Worm (Caenorhabditis elegans) whole organism, young adult: ENCODE data around the gene R03G8.1.

Source experiments
- B0035.1 ChIP-seq: sonication (generic microtip); optimal IDR thresholded peaks from 2 replicates; lab custom pipeline; 2016; ENCODE audit warnings: missing genetic modification characterization, mild to moderate bottlenecking, missing compliant biosample characterization, missing genotype, missing genetic modification reagents
- C17E4.6 ChIP-seq: fragments of 200-800 bp; sonication (Bioruptor generic); IDR thresholded peaks from 2 replicates; pipeline ENCODE4 v1.3.6; 2022; ENCODE audit warnings: missing genetic modification reagents, missing genetic modification characterization, missing compliant biosample characterization
- F49E8.2 ChIP-seq: sonication (generic microtip); optimal IDR thresholded peaks from 3 replicates; lab custom pipeline; 2017; ENCODE audit warnings: missing genetic modification characterization, mild to moderate bottlenecking, missing compliant biosample characterization, antibody characterized with exemption, moderate library complexity; ENCODE audit not compliant: insufficient read depth
- F57C9.4 ChIP-seq: sonication (generic microtip); optimal IDR thresholded peaks from 2 replicates; lab custom pipeline; 2017; ENCODE audit warnings: mild to moderate bottlenecking, missing genetic modification characterization, missing compliant biosample characterization
- K12H6.12 ChIP-seq: fragments of 200-800 bp; sonication (Bioruptor generic); optimal IDR thresholded peaks from 2 replicates; lab custom pipeline; 2018; ENCODE audit warnings: mild to moderate bottlenecking, missing genetic modification characterization, missing compliant biosample characterization
- T07F8.4 ChIP-seq: sonication (generic microtip); optimal IDR thresholded peaks from 2 replicates; lab custom pipeline; 2016; ENCODE audit warnings: mild to moderate bottlenecking, missing genetic modification characterization, moderate library complexity, missing compliant biosample characterization
- Y95B8A.8 ChIP-seq: fragments of 200-800 bp; sonication (Bioruptor generic); IDR thresholded peaks from 2 replicates; pipeline ENCODE4 v1.3.6; 2022; ENCODE audit warnings: missing genetic modification reagents, missing genetic modification characterization, missing compliant biosample characterization
- ZK185.1 ChIP-seq: sonication (generic microtip); optimal IDR thresholded peaks from 2 replicates; lab custom pipeline; 2016; ENCODE audit warnings: mild to moderate bottlenecking, missing genetic modification characterization, missing compliant biosample characterization; ENCODE audit not compliant: poor library complexity, severe bottlenecking
- akir-1 ChIP-seq: fragments of 200-800 bp; sonication (Bioruptor generic); optimal IDR thresholded peaks from 2 replicates; lab custom pipeline; 2018; ENCODE audit warnings: mild to moderate bottlenecking, missing genetic modification characterization, moderate library complexity, missing compliant biosample characterization
- ama-1 ChIP-seq, 3 experiments: fragments of 150-350 bp in 1 of 3; sonication (generic microtip) in 2 of 3; optimal IDR thresholded peaks; 2 replicates each; lab custom pipeline; 2014 to 2018; ENCODE audit warnings: missing biosample characterization in 2 of 3, missing genetic modification characterization in 2 of 3, missing genetic modification reagents in 2 of 3
- cebp-2 ChIP-seq: fragments of 200-800 bp; sonication (Bioruptor generic); IDR thresholded peaks from 2 replicates; pipeline ENCODE4 v1.3.6; 2022; ENCODE audit warnings: missing genetic modification characterization, missing compliant biosample characterization
- ceh-40 ChIP-seq: fragments of 200-800 bp; sonication (Bioruptor generic); IDR thresholded peaks from 2 replicates; pipeline ENCODE4 v1.3.6; 2022; ENCODE audit warnings: missing genetic modification characterization, missing compliant biosample characterization
- ceh-58 ChIP-seq: fragments of 200-800 bp; sonication (Bioruptor generic); IDR thresholded peaks from 2 replicates; pipeline ENCODE4 v1.3.6; 2022; ENCODE audit warnings: missing genetic modification characterization, missing compliant biosample characterization
- ceh-79 ChIP-seq: sonication (generic microtip); optimal IDR thresholded peaks from 2 replicates; lab custom pipeline; 2017; ENCODE audit warnings: mild to moderate bottlenecking, missing genetic modification characterization, missing compliant biosample characterization
- chd-7 ChIP-seq: sonication (generic microtip); optimal IDR thresholded peaks from 2 replicates; lab custom pipeline; 2016; ENCODE audit warnings: mild to moderate bottlenecking, missing genetic modification characterization, moderate library complexity, missing compliant biosample characterization
- dpl-1 ChIP-seq: fragments of 150-350 bp; optimal IDR thresholded peaks from 2 replicates; lab custom pipeline; 2014; ENCODE audit warnings: missing biosample characterization, missing genetic modification reagents, missing genetic modification characterization
- egrh-3 ChIP-seq: fragments of 200-800 bp; sonication (Bioruptor generic); IDR thresholded peaks from 2 replicates; pipeline ENCODE4 v1.3.6; 2022; ENCODE audit warnings: missing genetic modification reagents, missing genetic modification characterization, missing compliant biosample characterization
- ekl-4 ChIP-seq: fragments of 200-800 bp; sonication (Bioruptor generic); IDR thresholded peaks from 2 replicates; pipeline ENCODE4 v1.3.6; 2022; ENCODE audit warnings: missing genetic modification reagents, missing genetic modification characterization, missing compliant biosample characterization
- let-526 ChIP-seq: fragments of 200-800 bp; sonication (Bioruptor generic); IDR thresholded peaks from 2 replicates; pipeline ENCODE4 v1.3.6; 2022; ENCODE audit warnings: missing genetic modification reagents, missing genetic modification characterization, missing compliant biosample characterization
- lsl-1 ChIP-seq: fragments of 200-800 bp; sonication (Bioruptor generic); optimal IDR thresholded peaks from 2 replicates; lab custom pipeline; 2018; ENCODE audit warnings: mild to moderate bottlenecking, missing genetic modification characterization, moderate library complexity, missing compliant biosample characterization
- madf-3 ChIP-seq: fragments of 200-800 bp; sonication (Bioruptor generic); IDR thresholded peaks from 2 replicates; pipeline ENCODE4 v1.3.6; 2022; ENCODE audit warnings: missing genetic modification reagents, missing genetic modification characterization, missing compliant biosample characterization
- nhr-80 ChIP-seq: sonication (generic microtip); optimal IDR thresholded peaks from 2 replicates; lab custom pipeline; 2016; ENCODE audit warnings: missing genetic modification characterization, missing compliant biosample characterization
- nhr-90 ChIP-seq: sonication (generic microtip); optimal IDR thresholded peaks from 2 replicates; lab custom pipeline; 2016; ENCODE audit warnings: missing genotype, mild to moderate bottlenecking, missing genetic modification characterization, missing compliant biosample characterization
- pbrm-1 ChIP-seq: fragments of 200-800 bp; sonication (Bioruptor generic); IDR thresholded peaks from 2 replicates; pipeline ENCODE4 v1.3.6; 2022; ENCODE audit warnings: missing genetic modification reagents, missing genetic modification characterization, missing compliant biosample characterization
- repo-1 ChIP-seq: sonication (generic microtip); optimal IDR thresholded peaks from 2 replicates; lab custom pipeline; 2017; ENCODE audit warnings: mild to moderate bottlenecking, missing genetic modification characterization, missing compliant biosample characterization
- snpc-1.1 ChIP-seq: sonication (generic microtip); optimal IDR thresholded peaks from 2 replicates; lab custom pipeline; 2017; ENCODE audit warnings: missing genetic modification characterization, mild to moderate bottlenecking, missing compliant biosample characterization, antibody characterized with exemption, moderate library complexity, missing genotype, missing genetic modification reagents; ENCODE audit not compliant: insufficient read depth
- somi-1 ChIP-seq: fragments of 200-800 bp; sonication (Bioruptor generic); optimal IDR thresholded peaks from 2 replicates; lab custom pipeline; 2018; ENCODE audit warnings: mild to moderate bottlenecking, missing genetic modification characterization, missing compliant biosample characterization
- tbp1 ChIP-seq: fragments of 200-800 bp; sonication (Bioruptor generic); optimal IDR thresholded peaks from 2 replicates; lab custom pipeline; 2018; ENCODE audit warnings: mild to moderate bottlenecking, missing genetic modification characterization, missing compliant biosample characterization
- unc-130 ChIP-seq: sonication (generic microtip); optimal IDR thresholded peaks from 2 replicates; lab custom pipeline; 2016; ENCODE audit warnings: missing genetic modification reagents, missing genetic modification characterization, missing compliant biosample characterization
- unc-62 ChIP-seq: fragments of 150-350 bp; optimal IDR thresholded peaks from 2 replicates; lab custom pipeline; 2014; ENCODE audit warnings: missing biosample characterization, missing genetic modification reagents, missing genetic modification characterization
- xnd-1 ChIP-seq: sonication (generic microtip); optimal IDR thresholded peaks from 2 replicates; lab custom pipeline; 2016; ENCODE audit warnings: missing genotype, missing genetic modification reagents, missing genetic modification characterization, missing compliant biosample characterization
- ztf-18 ChIP-seq: sonication (generic microtip); optimal IDR thresholded peaks from 2 replicates; lab custom pipeline; 2016; ENCODE audit warnings: missing genotype, mild to moderate bottlenecking, missing genetic modification characterization, missing compliant biosample characterization
- ztf-25 ChIP-seq: fragments of 200-800 bp; sonication (Bioruptor generic); IDR thresholded peaks from 2 replicates; pipeline ENCODE4 v1.3.6; 2022; ENCODE audit warnings: missing genetic modification reagents, missing genetic modification characterization, missing compliant biosample characterization

The R03G8.1 gene

ce11 chrX:13046324-13046723, 38.0 kb upstream of the R03G8.1 start (continued):
- TF ChIP-seq tbp1 (peak; percentile 100), ztf-25 (GFP tag; lab: Robert Waterston, UW) (peak; percentile 93), ZK185.1 (tag; lab: Kevin White, UChicago) (peak; percentile 94), akir-1 (peak; percentile 82), cebp-2 (GFP tag; lab: Robert Waterston, UW) (peak; percentile 92; the same call in 1 of the 2 replicates), ztf-18 (peak; percentile 80), B0035.1 (peak; percentile 88)

ce11 chrX:13048258-13048657, 36.1 kb upstream of the R03G8.1 start, which contains the start of gene C53C7.3:
TSS of gene C53C7.3 (plus strand) at chrX:13048558.
- no peak for TF ChIP-seq lsl-1 (GFP tag; lab: Kevin White, UChicago)
- no peak for TF ChIP-seq ceh-40 (GFP tag; lab: Robert Waterston, UW)
- no peak for TF ChIP-seq F49E8.2 (tag; lab: Kevin White, UChicago)
- no peak for TF ChIP-seq egrh-3 (GFP tag; lab: Robert Waterston, UW)
- no peak for TF ChIP-seq nhr-90 (tag; lab: Kevin White, UChicago)
- TF ChIP-seq repo-1 (tag; lab: Kevin White, UChicago), result no peak
- no peak for TF ChIP-seq T07F8.4 (tag; lab: Kevin White, UChicago)
- no peak for TF ChIP-seq madf-3 (GFP tag; lab: Robert Waterston, UW)
- TF ChIP-seq xnd-1 (tag; lab: Kevin White, UChicago), result no peak
- TF ChIP-seq ama-1 (optimal IDR thresholded peaks at IDR 0.05; lab: Kevin White, UChicago), result no peak
- no peak for TF ChIP-seq ama-1 (GFP tag; optimal IDR thresholded peaks at IDR 0.05; lab: Kevin White, UChicago)
- no peak for TF ChIP-seq unc-130
- TF ChIP-seq pbrm-1 (GFP tag; lab: Robert Waterston, UW), result no peak

- TF ChIP-seq ceh-79 (tag; lab: Kevin White, UChicago) (no peak), F57C9.4 (tag; lab: Kevin White, UChicago) (no peak), Y95B8A.8 (GFP tag; lab: Robert Waterston, UW) (no peak)
These were observed 33.0 kb upstream of the R03G8.1 start, which contains the start of gene K03A11.1 for ce11 chrX:13051405-13051804. TSS of gene K03A11.1 (plus strand) at chrX:13051705.

ce11 chrX:13055560-13055959, 28.8 kb upstream of the R03G8.1 start, which contains the start of gene K03A11.6:
TSS of gene K03A11.6 (plus strand) at chrX:13055860.
- TF ChIP-seq K12H6.12 (tag; lab: Kevin White, UChicago), result no peak
- TF ChIP-seq ceh-58 (GFP tag; lab: Robert Waterston, UW), result no peak
- TF ChIP-seq C17E4.6 (GFP tag; lab: Robert Waterston, UW), result no peak
- no peak for TF ChIP-seq snpc-1.1 (tag; lab: Kevin White, UChicago)
- TF ChIP-seq repo-1 (tag; lab: Kevin White, UChicago), result no peak
- no peak for TF ChIP-seq let-526 (GFP tag; lab: Robert Waterston, UW)
- TF ChIP-seq chd-7 (tag; lab: Kevin White, UChicago), result no peak
- no peak for TF ChIP-seq ekl-4 (GFP tag; lab: Robert Waterston, UW)
- TF ChIP-seq dpl-1 (GFP tag; lab: Kevin White, UChicago), result no peak
- TF ChIP-seq nhr-90 (tag; lab: Kevin White, UChicago), result no peak
- no peak for TF ChIP-seq unc-62 (GFP tag; lab: Kevin White, UChicago)

- no peak for TF ChIP-seq somi-1 (GFP tag; lab: Kevin White, UChicago)
- peak; percentile 82 for TF ChIP-seq nhr-80
These were observed 24.4 kb upstream of the R03G8.1 start for ce11 chrX:13059984-13060383.
